Worm (Caenorhabditis elegans) whole organism, early embryonic: ENCODE measurements around the gene cht-3.

Experiments used
- B0310.2 ChIP-seq: sonication (generic microtip); optimal IDR thresholded peaks from 2 replicates; lab custom pipeline; 2016; ENCODE audit warnings: mild to moderate bottlenecking, missing genetic modification characterization, missing compliant biosample characterization
- F13C5.2 ChIP-seq: sonication (generic microtip); optimal IDR thresholded peaks from 2 replicates; lab custom pipeline; 2017; ENCODE audit warnings: mild to moderate bottlenecking, missing genetic modification characterization, inconsistent platforms, missing compliant biosample characterization
- aly-1 ChIP-seq: sonication (generic microtip); optimal IDR thresholded peaks from 2 replicates; lab custom pipeline; 2016; ENCODE audit warnings: missing genetic modification characterization, missing compliant biosample characterization
- ama-1 ChIP-seq: fragments of 150-350 bp; optimal IDR thresholded peaks from 2 replicates; lab custom pipeline; 2014
- ceh-13 ChIP-seq: fragments of 200-800 bp; sonication (Bioruptor generic); optimal IDR thresholded peaks from 2 replicates; lab custom pipeline; 2018; ENCODE audit warnings: mild to moderate bottlenecking, missing genetic modification characterization, missing compliant biosample characterization
- ceh-36 ChIP-seq: sonication (generic microtip); optimal IDR thresholded peaks from 2 replicates; lab custom pipeline; 2016; ENCODE audit warnings: missing genetic modification characterization, inconsistent platforms, missing compliant biosample characterization
- ets-7 ChIP-seq: sonication (generic microtip); optimal IDR thresholded peaks from 2 replicates; lab custom pipeline; 2016; ENCODE audit warnings: missing genotype, missing genetic modification characterization, missing compliant biosample characterization
- flt-1 ChIP-seq: fragments of 200-800 bp; sonication (Bioruptor generic); IDR thresholded peaks from 2 replicates; pipeline ENCODE4 v1.3.6; 2022; ENCODE audit warnings: missing genetic modification characterization, missing compliant biosample characterization
- hmbx-1 ChIP-seq: sonication (generic microtip); optimal IDR thresholded peaks from 2 replicates; lab custom pipeline; 2016; ENCODE audit warnings: mild to moderate bottlenecking, missing genetic modification characterization, missing compliant biosample characterization
- hmg-4 ChIP-seq: fragments of 200-800 bp; sonication (Bioruptor generic); optimal IDR thresholded peaks from 2 replicates; lab custom pipeline; 2018; ENCODE audit warnings: mild to moderate bottlenecking, missing genetic modification characterization, missing compliant biosample characterization
- hnd-1 ChIP-seq: sonication (generic microtip); optimal IDR thresholded peaks from 2 replicates; lab custom pipeline; 2016; ENCODE audit warnings: missing genetic modification characterization, missing compliant biosample characterization
- pes-1 ChIP-seq: fragments of 200-800 bp; sonication (Bioruptor generic); IDR thresholded peaks from 2 replicates; pipeline ENCODE4 v1.3.6; 2022; ENCODE audit warnings: missing genetic modification reagents, missing genetic modification characterization, missing compliant biosample characterization
- scrt-1 ChIP-seq: fragments of 200-800 bp; sonication (Bioruptor generic); IDR thresholded peaks from 2 replicates; pipeline ENCODE4 v1.3.6; 2022; ENCODE audit warnings: missing genetic modification characterization, missing compliant biosample characterization
- sea-1 ChIP-seq: fragments of 200-800 bp; sonication (Bioruptor generic); conservative IDR thresholded peaks from 2 replicates; pipeline ENCODE4 v1.3.6; 2022; ENCODE audit warnings: missing genetic modification characterization, missing compliant biosample characterization
- tbx-11 ChIP-seq: fragments of 200-800 bp; sonication (Bioruptor generic); IDR thresholded peaks from 2 replicates; pipeline ENCODE4 v1.3.6; 2022; ENCODE audit warnings: missing genetic modification characterization, missing compliant biosample characterization
- tbx-37 ChIP-seq: fragments of 200-800 bp; sonication (Bioruptor generic); conservative IDR thresholded peaks from 2 replicates; pipeline ENCODE4 v1.3.6; 2022; ENCODE audit warnings: missing genetic modification reagents, missing genetic modification characterization, missing compliant biosample characterization
- tra-4 ChIP-seq: sonication (generic microtip); optimal IDR thresholded peaks from 2 replicates; lab custom pipeline; 2017; ENCODE audit warnings: missing genetic modification characterization, missing compliant biosample characterization

cht-3 gene

DNA sequence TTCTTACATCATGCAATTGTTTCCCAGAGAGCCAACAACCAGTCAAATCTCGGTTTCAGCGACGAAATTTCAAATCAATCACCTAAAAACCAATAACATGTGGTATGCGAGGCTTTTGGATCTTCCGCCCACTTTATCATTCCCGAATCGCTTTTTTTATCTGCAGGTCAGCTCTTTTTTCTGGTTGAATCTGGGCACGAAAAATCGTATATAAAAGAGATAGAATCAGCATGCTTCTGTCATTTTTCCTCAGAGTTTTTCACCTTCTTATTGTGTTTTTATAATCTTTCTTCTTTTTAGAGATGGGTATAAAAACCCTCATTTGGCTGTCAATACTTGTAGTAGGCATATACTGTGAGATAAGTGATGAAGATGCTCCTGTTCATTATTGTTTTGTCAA, at the start of gene cht-3:
TSS of gene cht-3 (plus strand) at position 301 of the 400 bp plus-strand sequence.
- TF ChIP-seq tbx-11 (GFP tag; lab: Robert Waterston, UW) (no peak), sea-1 (GFP tag; lab: Robert Waterston, UW) (no peak), aly-1 (tag; lab: Kevin White, UChicago) (no peak), tra-4 (tag; lab: Kevin White, UChicago) (no peak), hmbx-1 (tag; lab: Kevin White, UChicago) (no peak), ets-7 (tag; lab: Kevin White, UChicago) (no peak), hmg-4 (GFP tag; lab: Kevin White, UChicago) (no peak), flt-1 (GFP tag; lab: Robert Waterston, UW) (no peak), F13C5.2 (tag; lab: Kevin White, UChicago) (no peak), hnd-1 (no peak), ceh-13 (GFP tag; lab: Kevin White, UChicago) (no peak), ama-1 (lab: Kevin White, UChicago) (no peak)

DNA sequence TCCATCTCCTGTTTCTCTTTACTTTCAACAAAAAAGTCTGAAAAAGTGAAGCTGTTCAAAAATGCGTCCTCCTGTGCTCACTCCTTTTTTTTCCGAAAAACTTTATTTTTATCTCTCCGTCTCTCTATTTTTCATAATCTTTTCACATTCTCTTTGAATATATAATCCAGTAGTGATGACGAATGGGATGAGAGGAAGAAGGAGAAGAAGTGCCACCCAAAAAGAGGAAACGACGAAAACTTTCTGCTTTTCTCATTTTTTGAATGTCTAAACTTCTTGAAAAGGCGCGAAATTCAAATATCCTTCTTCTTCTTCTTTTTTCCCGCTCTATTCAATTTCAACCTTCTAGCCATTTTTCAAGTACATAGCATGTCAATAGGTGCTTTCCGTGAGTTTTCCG, 48.7 kb upstream of the cht-3 start:
- TF ChIP-seq tbx-11 (GFP tag; lab: Robert Waterston, UW) (no peak), tbx-37 (no peak), tra-4 (tag; lab: Kevin White, UChicago) (no peak), ama-1 (lab: Kevin White, UChicago) (no peak), aly-1 (tag; lab: Kevin White, UChicago) (no peak), B0310.2 (tag; lab: Kevin White, UChicago) (no peak), sea-1 (GFP tag; lab: Robert Waterston, UW) (no peak), ets-7 (tag; lab: Kevin White, UChicago) (no peak), pes-1 (GFP tag; lab: Robert Waterston, UW) (no peak), flt-1 (GFP tag; lab: Robert Waterston, UW) (no peak)

DNA sequence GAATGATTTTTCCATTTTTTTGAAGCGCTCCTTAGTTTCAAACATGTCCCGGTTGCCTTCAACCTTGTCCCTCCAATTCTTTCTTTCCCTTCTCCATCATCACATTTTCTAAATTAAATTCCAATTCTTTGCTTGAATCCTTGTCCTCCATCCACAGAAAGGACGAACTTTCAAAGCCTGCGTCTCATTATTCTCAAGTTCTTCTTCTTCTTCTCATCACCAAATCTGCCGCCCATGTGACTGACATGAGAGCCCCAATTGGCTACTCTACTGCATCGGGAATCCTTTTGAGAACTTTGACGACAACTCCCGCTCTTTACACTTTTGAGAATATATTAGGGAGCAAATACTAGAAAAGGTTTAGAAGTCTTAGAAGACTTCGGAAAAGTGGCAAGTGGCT, 46.8 kb upstream of the cht-3 start:
- TF ChIP-seq sea-1 (GFP tag; lab: Robert Waterston, UW) (no peak), pes-1 (GFP tag; lab: Robert Waterston, UW) (no peak), aly-1 (tag; lab: Kevin White, UChicago) (no peak), ama-1 (lab: Kevin White, UChicago) (no peak), hnd-1 (no peak), scrt-1 (GFP tag; lab: Robert Waterston, UW) (no peak), tbx-11 (GFP tag; lab: Robert Waterston, UW) (no peak), hmg-4 (GFP tag; lab: Kevin White, UChicago) (no peak), ceh-36 (tag; lab: Kevin White, UChicago) (no peak), tra-4 (tag; lab: Kevin White, UChicago) (no peak), hmbx-1 (tag; lab: Kevin White, UChicago) (no peak), F13C5.2 (tag; lab: Kevin White, UChicago) (no peak), tbx-37 (no peak), ets-7 (tag; lab: Kevin White, UChicago) (no peak), B0310.2 (tag; lab: Kevin White, UChicago) (no peak), flt-1 (GFP tag; lab: Robert Waterston, UW) (no peak), ceh-13 (GFP tag; lab: Kevin White, UChicago) (no peak)

DNA sequence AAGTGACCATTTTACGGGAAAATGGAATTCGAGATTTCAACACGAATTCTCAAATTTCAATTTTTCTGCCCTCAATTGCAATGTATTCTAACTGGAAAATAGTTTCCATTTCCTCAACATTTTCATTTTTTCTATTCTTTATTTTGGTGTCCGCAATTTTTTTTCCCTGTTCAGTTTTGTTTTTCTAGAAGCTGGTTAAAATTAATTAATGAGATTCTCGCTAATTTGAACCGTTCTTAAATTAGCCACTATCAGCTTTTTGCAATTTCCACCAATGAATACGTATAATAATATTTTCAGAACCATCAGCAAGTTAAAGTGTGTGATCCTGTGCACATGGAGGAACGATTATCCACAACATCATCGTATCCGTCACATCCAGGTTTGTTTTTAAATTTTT, 46.1 kb upstream of the cht-3 start, which contains the start of gene jnk-1:
TSS of gene jnk-1 (plus strand) at position 301 of the 400 bp plus-strand sequence.
- TF ChIP-seq hnd-1 (no peak), B0310.2 (tag; lab: Kevin White, UChicago) (no peak), pes-1 (GFP tag; lab: Robert Waterston, UW) (no peak), ama-1 (lab: Kevin White, UChicago) (no peak), hmbx-1 (tag; lab: Kevin White, UChicago) (no peak), flt-1 (GFP tag; lab: Robert Waterston, UW) (no peak), tbx-11 (GFP tag; lab: Robert Waterston, UW) (no peak), tra-4 (tag; lab: Kevin White, UChicago) (no peak), ceh-36 (tag; lab: Kevin White, UChicago) (no peak), tbx-37 (no peak), ceh-13 (GFP tag; lab: Kevin White, UChicago) (no peak), scrt-1 (GFP tag; lab: Robert Waterston, UW) (no peak)

DNA sequence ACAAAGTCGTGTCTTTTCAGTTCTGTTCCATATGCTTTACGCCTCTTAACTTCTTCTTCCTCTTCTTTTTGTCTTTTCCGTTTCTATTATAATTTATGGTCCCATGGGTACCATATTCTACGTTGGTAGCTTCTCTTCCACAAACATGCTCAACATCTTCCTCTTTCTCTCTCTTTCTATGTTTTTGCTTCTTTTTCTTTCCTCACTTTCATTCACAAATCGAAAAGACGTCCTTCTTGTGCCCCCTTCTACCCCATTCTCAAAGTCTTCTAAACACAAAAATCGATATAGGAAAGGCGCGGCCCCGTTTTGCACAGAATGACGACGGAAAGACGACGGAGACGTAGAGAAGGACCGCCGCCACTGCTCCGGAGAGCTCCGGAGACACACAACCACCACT, 44.7 kb upstream of the cht-3 start:
- no peak for TF ChIP-seq hnd-1
- no peak for TF ChIP-seq flt-1 (GFP tag; lab: Robert Waterston, UW)
- TF ChIP-seq hmg-4 (GFP tag; lab: Kevin White, UChicago) = no peak

DNA sequence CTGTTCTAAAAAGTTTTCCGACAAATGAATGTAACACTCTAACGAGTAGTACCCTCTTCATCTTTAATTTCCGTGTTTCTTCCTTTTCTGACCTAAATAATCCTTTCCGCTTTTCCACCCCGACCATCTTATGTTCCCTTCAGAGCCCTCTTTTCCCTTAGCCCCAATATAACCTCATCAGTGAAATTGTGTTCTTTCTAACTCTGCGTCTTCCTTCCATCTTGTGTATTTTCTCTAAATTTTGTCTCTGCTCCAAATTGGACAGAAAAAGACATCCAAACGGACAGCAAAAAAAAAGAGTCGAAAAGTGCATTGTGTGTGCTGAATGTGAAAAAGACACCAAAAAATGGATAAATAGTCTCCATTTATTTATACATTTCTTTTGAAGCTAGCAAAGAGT, 43.9 kb upstream of the cht-3 start:
- TF ChIP-seq tra-4 (tag; lab: Kevin White, UChicago) = no peak
- TF ChIP-seq sea-1 (GFP tag; lab: Robert Waterston, UW) = no peak
- TF ChIP-seq tbx-37 = no peak
- no peak for TF ChIP-seq scrt-1 (GFP tag; lab: Robert Waterston, UW)
- no peak for TF ChIP-seq aly-1 (tag; lab: Kevin White, UChicago)
- TF ChIP-seq pes-1 (GFP tag; lab: Robert Waterston, UW) = no peak
- no peak for TF ChIP-seq ceh-36 (tag; lab: Kevin White, UChicago)
- TF ChIP-seq flt-1 (GFP tag; lab: Robert Waterston, UW) = no peak
- no peak for TF ChIP-seq hmbx-1 (tag; lab: Kevin White, UChicago)
- no peak for TF ChIP-seq tbx-11 (GFP tag; lab: Robert Waterston, UW)
- TF ChIP-seq hnd-1 = no peak
- no peak for TF ChIP-seq ceh-13 (GFP tag; lab: Kevin White, UChicago)
- no peak for TF ChIP-seq B0310.2 (tag; lab: Kevin White, UChicago)

DNA sequence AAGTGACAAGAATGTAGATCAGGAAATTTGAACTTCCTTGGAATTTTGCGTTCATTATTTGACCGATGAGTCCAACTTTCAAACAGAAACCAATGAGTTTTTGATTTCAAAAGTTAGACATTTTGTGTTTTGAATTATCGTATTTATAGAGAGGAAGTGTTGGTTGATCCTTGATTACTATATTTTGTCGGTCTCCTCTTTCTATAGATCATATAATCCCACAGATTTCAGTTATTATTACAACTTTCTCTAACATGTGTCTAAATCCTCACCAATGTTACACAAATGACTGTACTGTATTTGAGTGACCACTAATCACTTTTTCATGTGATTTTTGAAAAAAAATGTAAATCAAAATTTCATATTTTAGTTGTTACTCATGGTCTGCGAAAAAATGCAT, 38.9 kb upstream of the cht-3 start, which contains the start of gene B0478.3:
TSS of gene B0478.3 (minus strand) at position 101 of the 400 bp plus-strand sequence.
- TF ChIP-seq scrt-1 (GFP tag; lab: Robert Waterston, UW) (no peak), F13C5.2 (tag; lab: Kevin White, UChicago) (no peak), tra-4 (tag; lab: Kevin White, UChicago) (no peak)
